Fruit fly (Drosophila melanogaster): Measurements from ENCODE around the gene CG12155.

The CG12155 gene

dm6 chrX:7705175-7706097 lies 23.1 kb upstream of the CG12155 start (continued):
- TF ChIP-seq tap (tag; optimal IDR thresholded peaks at IDR 0.05) (peak; percentile 88), Myb (GFP tag; optimal IDR thresholded peaks at IDR 0.05) (peak; percentile 52), CG11398 (GFP tag; optimal IDR thresholded peaks at IDR 0.05) (peak; percentile 0), inv (GFP tag; IDR thresholded peaks at IDR 0.05; ENCODE audit: partially characterized antibody) (no peak), Spps (tag; optimal IDR thresholded peaks at IDR 0.05) (peak; percentile 87), MBD-R2 (GFP tag; IDR thresholded peaks at IDR 0.05) (peak; percentile 53), Hmx (GFP tag; optimal IDR thresholded peaks at IDR 0.05) (peak; percentile 85), nmo (GFP tag; optimal IDR thresholded peaks at IDR 0.05) (peak; percentile 98), vnd (GFP tag; IDR thresholded peaks at IDR 0.05; ENCODE audit: partially characterized antibody) (no peak), Gug (GFP tag; IDR thresholded peaks at IDR 0.05) (peak; percentile 79), Sox100B (GFP tag; optimal IDR thresholded peaks at IDR 0.05) (peak; percentile 98), BEAF-32 (GFP tag; optimal IDR thresholded peaks at IDR 0.05) (peak; percentile 10), gcm (GFP tag; optimal IDR thresholded peaks at IDR 0.05) (peak; percentile 94), usp (GFP tag; optimal IDR thresholded peaks at IDR 0.05) (no peak), ac (GFP tag; optimal IDR thresholded peaks at IDR 0.05) (peak; percentile 78), CG16779 (GFP tag; IDR thresholded peaks at IDR 0.05) (no peak), sob (GFP tag; IDR thresholded peaks at IDR 0.05) (peak; percentile 85), ro (GFP tag; IDR thresholded peaks at IDR 0.05) (peak; percentile 53; the same call in 1 of the 2 replicates), Atf-2 (GFP tag; optimal IDR thresholded peaks at IDR 0.05) (peak; percentile 82), crc (GFP tag; optimal IDR thresholded peaks at IDR 0.05) (peak; percentile 58), mam (GFP tag; optimal IDR thresholded peaks at IDR 0.05) (peak; percentile 83), Usf (GFP tag; optimal IDR thresholded peaks at IDR 0.05) (peak; percentile 92), CrebB (tag; optimal IDR thresholded peaks at IDR 0.05) (peak; percentile 89), CG10267 (tag; optimal IDR thresholded peaks at IDR 0.05) (peak; percentile 89), CG10209 (GFP tag; optimal IDR thresholded peaks at IDR 0.05) (peak; percentile 96), en (GFP tag; optimal IDR thresholded peaks at IDR 0.05) (no peak), Max (GFP tag; optimal IDR thresholded peaks at IDR 0.05) (peak; percentile 96), CG8924 (tag; optimal IDR thresholded peaks at IDR 0.05) (peak; percentile 97), CG8089 (GFP tag; optimal IDR thresholded peaks at IDR 0.05) (peak; percentile 69), tna (GFP tag; IDR thresholded peaks at IDR 0.05; ENCODE audit: partially characterized antibody) (no peak), CG15073 (GFP tag; optimal IDR thresholded peaks at IDR 0.05) (peak; percentile 70), luna (GFP tag; optimal IDR thresholded peaks at IDR 0.05) (no peak), CG2889 (GFP tag; IDR thresholded peaks at IDR 0.05) (peak; percentile 72; the same call in 1 of the 3 replicates), Lhr (GFP tag; optimal IDR thresholded peaks at IDR 0.05) (peak; percentile 84), sr (GFP tag; IDR thresholded peaks at IDR 0.05) (peak; percentile 52; the same call in 1 of the 3 replicates), cwo (GFP tag; optimal IDR thresholded peaks at IDR 0.05) (peak; percentile 94), CG15011 (GFP tag; optimal IDR thresholded peaks at IDR 0.05) (peak; percentile 93), Doc2 (GFP tag; IDR thresholded peaks at IDR 0.05) (0 out of 2 replicates have a peak, but pooled peaks have one; percentile 31), CG5245 (GFP tag; optimal IDR thresholded peaks at IDR 0.05) (peak; percentile 84), CG9727 (GFP tag; optimal IDR thresholded peaks at IDR 0.05) (peak; percentile 98), bbx (GFP tag; IDR thresholded peaks at IDR 0.05; ENCODE audit: partially characterized antibody) (no peak), lmd (GFP tag; IDR thresholded peaks at IDR 0.05) (peak; percentile 90), CG33213 (GFP tag; optimal IDR thresholded peaks at IDR 0.05) (peak; percentile 26), chinmo (GFP tag; IDR thresholded peaks at IDR 0.05; ENCODE audit: partially characterized antibody) (peak; percentile 69; the same call in 2 of the 4 replicates), CG34224 (GFP tag; IDR thresholded peaks at IDR 0.05; ENCODE audit: partially characterized antibody) (no peak), CG11456 (GFP tag; IDR thresholded peaks at IDR 0.05) (peak; percentile 71; the same call in 2 of the 3 replicates), Pdp1 (GFP tag; optimal IDR thresholded peaks at IDR 0.05) (peak; percentile 81 to 89), NC2α (GFP tag; optimal IDR thresholded peaks at IDR 0.05) (peak; percentile 33)

Data from whole organism, embryonic.